Fruit fly (Drosophila melanogaster) whole organism, embryonic: ENCODE results near the gene CG34354.

Experiments used
- Abd-B ChIP-seq: fragments of 200-800 bp; sonication (Bioruptor generic); optimal IDR thresholded peaks from 2 replicates; lab custom pipeline; 2018; ENCODE audit warnings: missing biosample characterization, mild to moderate bottlenecking, missing genetic modification characterization, moderate library complexity
- Adf1 ChIP-seq: fragments of 200-800 bp; sonication (Bioruptor generic); IDR thresholded peaks from 2 replicates; pipeline ENCODE4 v1.3.6; 2022; ENCODE audit warnings: missing biosample characterization, missing genetic modification characterization
- CG1792 ChIP-seq: fragments of 200-800 bp; sonication (Bioruptor generic); optimal IDR thresholded peaks from 2 replicates; lab custom pipeline; 2016; ENCODE audit warnings: missing biosample characterization, missing genetic modification characterization
- CG31365 ChIP-seq: fragments of 200-800 bp; sonication (Bioruptor generic); optimal IDR thresholded peaks from 2 replicates; lab custom pipeline; 2018; ENCODE audit warnings: missing biosample characterization, mild to moderate bottlenecking, missing genetic modification characterization
- CG4404 ChIP-seq: fragments of 200-800 bp; sonication (Bioruptor generic); IDR thresholded peaks from 2 replicates; pipeline ENCODE4 v1.3.6; 2022; ENCODE audit warnings: missing biosample characterization, missing genetic modification characterization
- CG6689 ChIP-seq: fragments of 200-800 bp; sonication (Bioruptor generic); IDR thresholded peaks from 2 replicates; pipeline ENCODE4 v1.3.6; 2022; ENCODE audit warnings: missing biosample characterization, missing genetic modification characterization
- Sox102F ChIP-seq: fragments of 200-800 bp; sonication (Bioruptor generic); optimal IDR thresholded peaks from 2 replicates; lab custom pipeline; 2018; ENCODE audit warnings: missing biosample characterization, mild to moderate bottlenecking, missing genetic modification characterization, moderate library complexity
- Taf1 ChIP-seq: fragments of 200-800 bp; sonication (Bioruptor generic); IDR thresholded peaks from 2 replicates; pipeline ENCODE4 v1.3.6; 2022; ENCODE audit warnings: missing biosample characterization, missing genetic modification characterization
- Vsx1 ChIP-seq: fragments of 200-800 bp; sonication (Bioruptor generic); optimal IDR thresholded peaks from 2 replicates; lab custom pipeline; 2017; ENCODE audit warnings: missing biosample characterization, mild to moderate bottlenecking, missing genetic modification characterization, missing genetic modification reagents
- bab2 ChIP-seq: fragments of 200-800 bp; sonication (Bioruptor generic); optimal IDR thresholded peaks from 2 replicates; lab custom pipeline; 2016; ENCODE audit warnings: missing biosample characterization, missing genetic modification characterization
- btn ChIP-seq: fragments of 200-800 bp; sonication (Bioruptor generic); optimal IDR thresholded peaks from 2 replicates; lab custom pipeline; 2016; ENCODE audit warnings: missing biosample characterization, missing genetic modification characterization
- gce ChIP-seq: fragments of 200-800 bp; sonication (Bioruptor generic); IDR thresholded peaks from 3 replicates; pipeline ENCODE4 v1.3.6; 2022; ENCODE audit warnings: missing biosample characterization, missing genetic modification characterization
- slou ChIP-seq: fragments of 200-800 bp; sonication (Bioruptor generic); optimal IDR thresholded peaks from 3 replicates; lab custom pipeline; 2016; ENCODE audit warnings: missing biosample characterization, missing genetic modification characterization
- z ChIP-seq: fragments of 200-800 bp; sonication (Bioruptor generic); IDR thresholded peaks from 3 replicates; pipeline ENCODE4 v1.3.6; 2022; ENCODE audit warnings: missing biosample characterization, missing genetic modification characterization

dm6 chr3R:28237797-28238196 lies 91.1 kb downstream of the CG34354 start:
- TF ChIP-seq gce (GFP tag; lab: Robert Waterston, UW) (no peak), CG4404 (no peak), Adf1 (no peak), Vsx1 (GFP tag; lab: Kevin White, UChicago) (no peak), CG6689 (no peak), CG1792 (GFP tag; lab: Kevin White, UChicago) (no peak), slou (GFP tag; lab: Kevin White, UChicago) (no peak), Taf1 (GFP tag; lab: Robert Waterston, UW) (no peak), Sox102F (no peak), btn (GFP tag; lab: Kevin White, UChicago) (no peak), z (GFP tag; lab: Robert Waterston, UW) (no peak), bab2 (GFP tag; lab: Kevin White, UChicago) (no peak), Abd-B (GFP tag; lab: Kevin White, UChicago) (no peak), CG31365 (tag; lab: Kevin White, UChicago) (no peak)
